Worm (Caenorhabditis elegans): ENCODE data around the gene unc-34.

DNA sequence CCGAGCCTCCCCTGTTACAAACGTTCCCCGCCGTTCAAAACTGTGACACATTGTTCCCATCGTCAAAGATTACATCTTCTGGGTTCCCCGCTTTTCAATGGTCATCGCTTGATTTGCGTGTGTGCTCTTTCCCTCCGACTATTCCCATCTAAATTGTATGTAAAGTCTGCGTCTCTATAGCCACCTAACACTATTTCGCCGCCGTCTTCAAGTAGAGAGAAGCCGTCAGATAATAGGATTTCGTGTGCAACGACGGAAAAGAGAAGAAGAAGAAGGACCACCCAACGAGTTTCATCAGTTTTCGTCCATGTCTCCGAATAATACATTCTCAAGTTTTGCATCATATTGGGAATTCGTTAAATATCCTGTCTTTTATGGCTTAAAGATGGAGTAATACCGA lies 16.3 kb upstream of the unc-34 start:
- TF ChIP-seq ztf-11 (tag; optimal IDR thresholded peaks at IDR 0.05) (no peak), sea-2 (GFP tag; optimal IDR thresholded peaks at IDR 0.05) (no peak), pha-4 (tag; optimal IDR thresholded peaks at IDR 0.05) (no peak), nhr-11 (tag; optimal IDR thresholded peaks at IDR 0.05) (no peak), lin-15B (tag; optimal IDR thresholded peaks at IDR 0.05) (no peak), ceh-9 (tag; optimal IDR thresholded peaks at IDR 0.05) (peak; percentile 55), nhr-43 (tag; optimal IDR thresholded peaks at IDR 0.05; ENCODE audit: poor library complexity, severe bottlenecking) (no peak), fkh-2 (tag; optimal IDR thresholded peaks at IDR 0.05) (no peak), zag-1 (tag; optimal IDR thresholded peaks at IDR 0.05) (no peak), unc-39 (tag; optimal IDR thresholded peaks at IDR 0.05) (no peak), elt-3 (tag; optimal IDR thresholded peaks at IDR 0.05) (no peak), ama-1 (optimal IDR thresholded peaks at IDR 0.05) (no peak), tbx-2 (tag; optimal IDR thresholded peaks at IDR 0.05) (no peak)

Measured in whole organism, L3 larva.